Worm (Caenorhabditis elegans) whole organism, mixed stage, embryonic: ENCODE results near the gene C33D3.5.

ENCODE experiments used
- M03D4.4 ChIP-seq: sonication (generic microtip); optimal IDR thresholded peaks from 2 replicates; lab custom pipeline; 2017; ENCODE audit warnings: mild to moderate bottlenecking, missing genetic modification characterization, missing compliant biosample characterization
- bed-3 ChIP-seq: fragments of 200-800 bp; sonication (Bioruptor generic); optimal IDR thresholded peaks from 3 replicates; lab custom pipeline; 2018; ENCODE audit warnings: mild to moderate bottlenecking, missing genetic modification characterization, moderate library complexity, missing compliant biosample characterization
- blmp-1 ChIP-seq: fragments of 150-350 bp; optimal IDR thresholded peaks from 2 replicates; lab custom pipeline; 2014; ENCODE audit warnings: missing biosample characterization, missing genetic modification characterization
- ceh-39 ChIP-seq: fragments of 150-350 bp; optimal IDR thresholded peaks from 2 replicates; lab custom pipeline; 2014; ENCODE audit warnings: missing biosample characterization, missing genetic modification characterization
- ceh-43 ChIP-seq: fragments of 200-800 bp; sonication (Bioruptor generic); optimal IDR thresholded peaks from 2 replicates; lab custom pipeline; 2018; ENCODE audit warnings: mild to moderate bottlenecking, missing genetic modification characterization, moderate library complexity, missing compliant biosample characterization
- ceh-83 ChIP-seq: fragments of 200-800 bp; sonication (Bioruptor generic); optimal IDR thresholded peaks from 2 replicates; lab custom pipeline; 2018; ENCODE audit warnings: mild to moderate bottlenecking, missing genetic modification characterization, missing compliant biosample characterization
- ces-1 ChIP-seq: fragments of 150-350 bp; optimal IDR thresholded peaks from 2 replicates; lab custom pipeline; 2014; ENCODE audit warnings: missing biosample characterization, missing genetic modification reagents, missing genetic modification characterization
- elt-1 ChIP-seq: sonication (generic microtip); optimal IDR thresholded peaks from 2 replicates; lab custom pipeline; 2017; ENCODE audit warnings: missing genetic modification characterization, mild to moderate bottlenecking, missing compliant biosample characterization, antibody characterized with exemption, moderate library complexity, borderline replicate concordance; ENCODE audit not compliant: insufficient read depth
- elt-3 ChIP-seq: fragments of 150-350 bp; optimal IDR thresholded peaks from 2 replicates; lab custom pipeline; 2014; ENCODE audit warnings: missing biosample characterization, missing genetic modification characterization
- flh-1 ChIP-seq: fragments of 200-800 bp; sonication (Bioruptor generic); optimal IDR thresholded peaks from 2 replicates; lab custom pipeline; 2018; ENCODE audit warnings: mild to moderate bottlenecking, missing genetic modification characterization, moderate library complexity, missing compliant biosample characterization
- ham-2 ChIP-seq: fragments of 200-800 bp; sonication (Bioruptor generic); optimal IDR thresholded peaks from 2 replicates; lab custom pipeline; 2018; ENCODE audit warnings: mild to moderate bottlenecking, missing genetic modification characterization, missing compliant biosample characterization
- hlh-1 ChIP-seq: fragments of 150-350 bp; optimal IDR thresholded peaks from 2 replicates; lab custom pipeline; 2014; ENCODE audit warnings: missing biosample characterization, missing genetic modification reagents, missing genetic modification characterization
- lin-32 ChIP-seq: fragments of 200-800 bp; sonication (Bioruptor generic); optimal IDR thresholded peaks from 2 replicates; lab custom pipeline; 2018; ENCODE audit warnings: mild to moderate bottlenecking, missing genetic modification characterization, missing compliant biosample characterization
- mab-5 ChIP-seq: fragments of 150-350 bp; optimal IDR thresholded peaks from 2 replicates; lab custom pipeline; 2014; ENCODE audit warnings: missing biosample characterization, missing genetic modification characterization
- mep-1 ChIP-seq: fragments of 150-350 bp; optimal IDR thresholded peaks from 2 replicates; lab custom pipeline; 2017; ENCODE audit warnings: missing biosample characterization, missing genetic modification reagents, missing genetic modification characterization, inconsistent platforms
- mls-2 ChIP-seq: sonication (generic microtip); optimal IDR thresholded peaks from 2 replicates; lab custom pipeline; 2016; ENCODE audit warnings: mild to moderate bottlenecking, missing genetic modification characterization, moderate library complexity, missing compliant biosample characterization
- nhr-12 ChIP-seq: fragments of 150-350 bp; optimal IDR thresholded peaks from 2 replicates; lab custom pipeline; 2014; ENCODE audit warnings: missing biosample characterization, missing genetic modification characterization
- nhr-2 ChIP-seq: fragments of 150-350 bp; optimal IDR thresholded peaks from 2 replicates; lab custom pipeline; 2014; ENCODE audit warnings: missing biosample characterization, missing genetic modification characterization
- nhr-28 ChIP-seq: fragments of 150-350 bp; optimal IDR thresholded peaks from 2 replicates; lab custom pipeline; 2014; ENCODE audit warnings: missing biosample characterization, missing genetic modification characterization
- nhr-76 ChIP-seq: sonication (generic microtip); optimal IDR thresholded peaks from 2 replicates; lab custom pipeline; 2017; ENCODE audit warnings: missing biosample characterization, missing genetic modification characterization
- pha-4 ChIP-seq: fragments of 150-350 bp; optimal IDR thresholded peaks from 2 replicates; lab custom pipeline; 2018; ENCODE audit warnings: missing biosample characterization, missing genetic modification reagents, missing genetic modification characterization
- sem-2 ChIP-seq: fragments of 200-800 bp; sonication (Bioruptor generic); optimal IDR thresholded peaks from 2 replicates; lab custom pipeline; 2018; ENCODE audit warnings: mild to moderate bottlenecking, missing genetic modification characterization, missing compliant biosample characterization
- snpc-4 ChIP-seq: fragments of 150-350 bp; optimal IDR thresholded peaks from 2 replicates; lab custom pipeline; 2014; ENCODE audit warnings: missing biosample characterization, missing genetic modification characterization
- sptf-1 ChIP-seq: sonication (generic microtip); optimal IDR thresholded peaks from 2 replicates; lab custom pipeline; 2017; ENCODE audit warnings: mild to moderate bottlenecking, missing genetic modification characterization, moderate library complexity, missing compliant biosample characterization
- tbx-8 ChIP-seq: fragments of 200-800 bp; sonication (Bioruptor generic); optimal IDR thresholded peaks from 2 replicates; lab custom pipeline; 2018; ENCODE audit warnings: mild to moderate bottlenecking, missing genetic modification characterization, moderate library complexity, missing compliant biosample characterization
- unc-120 ChIP-seq: sonication (generic microtip); optimal IDR thresholded peaks from 2 replicates; lab custom pipeline; 2017; ENCODE audit warnings: missing genetic modification characterization, missing compliant biosample characterization; ENCODE audit not compliant: poor library complexity, severe bottlenecking
- unc-39 ChIP-seq: fragments of 150-350 bp; optimal IDR thresholded peaks from 2 replicates; lab custom pipeline; 2014; ENCODE audit warnings: missing biosample characterization, missing genetic modification characterization
- unc-62 ChIP-seq: fragments of 150-350 bp; optimal IDR thresholded peaks from 2 replicates; lab custom pipeline; 2014; ENCODE audit warnings: missing biosample characterization, missing genetic modification reagents, missing genetic modification characterization
- zip-8 ChIP-seq: fragments of 150-350 bp; optimal IDR thresholded peaks from 2 replicates; lab custom pipeline; 2014; ENCODE audit warnings: missing biosample characterization, missing genetic modification characterization
- ztf-11 ChIP-seq: fragments of 150-350 bp; optimal IDR thresholded peaks from 2 replicates; lab custom pipeline; 2014; ENCODE audit warnings: missing biosample characterization, missing genetic modification characterization

C33D3.5 gene

ce11 chrX:10453960-10454359 lies 37.2 kb upstream of the C33D3.5 start, which contains the start of gene lgc-41:
Gene lgc-41 (plus strand): TSS chrX:10454260.
- TF ChIP-seq nhr-28, result no peak
- no peak for TF ChIP-seq ceh-43
- no peak for TF ChIP-seq ztf-11 (tag; lab: Kevin White, UChicago)
- TF ChIP-seq lin-32 (GFP tag; lab: Kevin White, UChicago), result no peak
- TF ChIP-seq snpc-4 (tag; lab: Kevin White, UChicago), result no peak
- no peak for TF ChIP-seq ceh-83
- no peak for TF ChIP-seq ces-1 (GFP tag; lab: Kevin White, UChicago)
- no peak for TF ChIP-seq mab-5 (tag; lab: Kevin White, UChicago)
- TF ChIP-seq nhr-76 (tag; lab: Kevin White, UChicago), result no peak
- TF ChIP-seq mls-2 (tag; lab: Kevin White, UChicago), result no peak
- TF ChIP-seq ceh-39, result no peak
- TF ChIP-seq M03D4.4, result no peak

- TF ChIP-seq unc-120 (tag; lab: Kevin White, UChicago) (no peak), mab-5 (tag; lab: Kevin White, UChicago) (no peak), ceh-39 (no peak), nhr-76 (tag; lab: Kevin White, UChicago) (no peak), pha-4 (tag; lab: Kevin White, UChicago) (no peak), lin-32 (GFP tag; lab: Kevin White, UChicago) (no peak)
Observed at ce11 chrX:10462391-10462790, 28.8 kb upstream of the C33D3.5 start.

- TF ChIP-seq nhr-12 (tag; lab: Kevin White, UChicago) (no peak), snpc-4 (tag; lab: Kevin White, UChicago) (no peak), blmp-1 (tag; lab: Kevin White, UChicago) (no peak), lin-32 (GFP tag; lab: Kevin White, UChicago) (no peak), pha-4 (tag; lab: Kevin White, UChicago) (no peak), sptf-1 (no peak), mep-1 (tag; lab: Kevin White, UChicago) (no peak), mab-5 (tag; lab: Kevin White, UChicago) (no peak), nhr-2 (tag; lab: Kevin White, UChicago) (no peak), ham-2 (GFP tag; lab: Kevin White, UChicago) (no peak), flh-1 (GFP tag; lab: Kevin White, UChicago) (no peak), elt-1 (tag; lab: Kevin White, UChicago) (no peak), hlh-1 (tag; lab: Kevin White, UChicago) (no peak), sem-2 (GFP tag; lab: Kevin White, UChicago) (no peak), ceh-43 (no peak), mls-2 (tag; lab: Kevin White, UChicago) (no peak)
- TF ChIP-seq, all 35 proteins: peak for 0
Observed at ce11 chrX:10463542-10463941, 27.6 kb upstream of the C33D3.5 start, which contains the start of gene C39B10.1. Gene C39B10.1 (minus strand): TSS chrX:10463642.

ce11 chrX:10474998-10475577 lies 16.1 kb upstream of the C33D3.5 start, which contains the start of gene elt-4:
Gene elt-4 (plus strand): TSS chrX:10475527.
- TF ChIP-seq nhr-12 (tag; lab: Kevin White, UChicago) (no peak), ztf-11 (tag; lab: Kevin White, UChicago) (no peak), ces-1 (GFP tag; lab: Kevin White, UChicago) (no peak), nhr-2 (tag; lab: Kevin White, UChicago) (no peak), flh-1 (GFP tag; lab: Kevin White, UChicago) (no peak), unc-120 (tag; lab: Kevin White, UChicago) (no peak), tbx-8 (GFP tag; lab: Kevin White, UChicago) (no peak), lin-32 (GFP tag; lab: Kevin White, UChicago) (no peak), mls-2 (tag; lab: Kevin White, UChicago) (no peak), mab-5 (tag; lab: Kevin White, UChicago) (no peak), pha-4 (tag; lab: Kevin White, UChicago) (no peak), unc-39 (tag; lab: Kevin White, UChicago) (no peak), ceh-83 (no peak), elt-3 (tag; lab: Kevin White, UChicago) (no peak)

ce11 chrX:10476573-10476972 lies 14.6 kb upstream of the C33D3.5 start, which contains the start of gene C39B10.7:
Gene C39B10.7 (plus strand): TSS chrX:10476873.
- no peak for TF ChIP-seq nhr-76 (tag; lab: Kevin White, UChicago)
- TF ChIP-seq unc-120 (tag; lab: Kevin White, UChicago), result no peak
- TF ChIP-seq mls-2 (tag; lab: Kevin White, UChicago), result no peak
- TF ChIP-seq pha-4 (tag; lab: Kevin White, UChicago), result no peak
- TF ChIP-seq flh-1 (GFP tag; lab: Kevin White, UChicago), result no peak
- no peak for TF ChIP-seq nhr-28
- no peak for TF ChIP-seq lin-32 (GFP tag; lab: Kevin White, UChicago)
- no peak for TF ChIP-seq nhr-12 (tag; lab: Kevin White, UChicago)
- TF ChIP-seq ces-1 (GFP tag; lab: Kevin White, UChicago), result no peak
- no peak for TF ChIP-seq snpc-4 (tag; lab: Kevin White, UChicago)
- no peak for TF ChIP-seq ceh-43
- TF ChIP-seq bed-3 (GFP tag; lab: Kevin White, UChicago), result no peak
- no peak for TF ChIP-seq ceh-39
- TF ChIP-seq elt-1 (tag; lab: Kevin White, UChicago), result no peak
- TF ChIP-seq blmp-1 (tag; lab: Kevin White, UChicago), result no peak
- no peak for TF ChIP-seq mep-1 (tag; lab: Kevin White, UChicago)
- no peak for TF ChIP-seq zip-8 (tag; lab: Kevin White, UChicago)
- TF ChIP-seq M03D4.4, result no peak
- TF ChIP-seq unc-62 (GFP tag; lab: Kevin White, UChicago), result no peak
